Worm (Caenorhabditis elegans) whole organism, late embryonic: ENCODE data around the gene wht-1.

ENCODE experiments used
- elt-2 ChIP-seq: sonication (generic microtip); optimal IDR thresholded peaks from 2 replicates; lab custom pipeline; 2016; ENCODE audit warnings: missing genetic modification reagents, missing genetic modification characterization, missing compliant biosample characterization
- hlh-13 ChIP-seq: fragments of 200-800 bp; sonication (Bioruptor generic); optimal IDR thresholded peaks from 2 replicates; lab custom pipeline; 2018; ENCODE audit warnings: mild to moderate bottlenecking, missing genetic modification characterization, missing compliant biosample characterization
- lin-11 ChIP-seq: fragments of 200-800 bp; sonication (Bioruptor generic); optimal IDR thresholded peaks from 2 replicates; lab custom pipeline; 2018; ENCODE audit warnings: mild to moderate bottlenecking, missing genetic modification characterization, missing compliant biosample characterization
- pax-1 ChIP-seq: fragments of 150-350 bp; optimal IDR thresholded peaks from 2 replicates; lab custom pipeline; 2014; ENCODE audit warnings: missing biosample characterization, missing genetic modification characterization
- rnt-1 ChIP-seq: sonication (generic microtip); optimal IDR thresholded peaks from 2 replicates; lab custom pipeline; 2016; ENCODE audit warnings: missing genetic modification characterization, missing compliant biosample characterization
- sox-4 ChIP-seq: sonication (generic microtip); optimal IDR thresholded peaks from 2 replicates; lab custom pipeline; 2017; ENCODE audit warnings: mild to moderate bottlenecking, missing genetic modification characterization, inconsistent platforms, missing compliant biosample characterization
- unc-86 ChIP-seq: sonication (generic microtip); optimal IDR thresholded peaks from 2 replicates; lab custom pipeline; 2016; ENCODE audit warnings: missing genetic modification characterization, missing compliant biosample characterization

- TF ChIP-seq lin-11: no peak
- no peak for TF ChIP-seq hlh-13
- TF ChIP-seq elt-2 (tag; lab: Kevin White, UChicago): no peak
- TF ChIP-seq sox-4 (tag; lab: Kevin White, UChicago): no peak
- TF ChIP-seq rnt-1 (tag; lab: Kevin White, UChicago): no peak
- no peak for TF ChIP-seq pax-1 (tag; lab: Kevin White, UChicago)
- TF ChIP-seq unc-86: no peak
Measured at ce11 chrIII:6080263-6080662, 7.3 kb downstream of the wht-1 start, which contains the start of gene attf-4.
